Fruit fly (Drosophila melanogaster): ENCODE results near the gene Chd3.

- TF ChIP-seq tai (GFP tag; optimal IDR thresholded peaks at IDR 0.05) = no peak
- no peak for TF ChIP-seq Abd-B (GFP tag; optimal IDR thresholded peaks at IDR 0.05)
- TF ChIP-seq usp (GFP tag; optimal IDR thresholded peaks at IDR 0.05) = no peak
Measured at dm6 chr3L:19481209-19481608, 34.2 kb downstream of the Chd3 start.
